Fruit fly (Drosophila melanogaster): ENCODE measurements around the gene Trx2.

Gene Trx2

dm6 chr2L:9576269-9576933, 36.6 kb upstream of the Trx2 start, which contains the start of gene Mtpalpha (continued):
- TF ChIP-seq oc (tag; optimal IDR thresholded peaks at IDR 0.05) (no peak), pfk (GFP tag; optimal IDR thresholded peaks at IDR 0.05) (no peak), CG12299 (tag; optimal IDR thresholded peaks at IDR 0.05) (no peak), grn (GFP tag; optimal IDR thresholded peaks at IDR 0.05) (no peak), CG9609 (GFP tag; optimal IDR thresholded peaks at IDR 0.05) (peak; percentile 13), CG17802 (tag; optimal IDR thresholded peaks at IDR 0.05) (no peak), pum (GFP tag; optimal IDR thresholded peaks at IDR 0.05) (peak; percentile 27), CG13123 (GFP tag; optimal IDR thresholded peaks at IDR 0.05) (no peak), Hr51 (GFP tag; optimal IDR thresholded peaks at IDR 0.05) (no peak), Elba2 (GFP tag; optimal IDR thresholded peaks at IDR 0.05) (peak; percentile 2), ems (GFP tag; optimal IDR thresholded peaks at IDR 0.05) (peak; percentile 16), hkb (optimal IDR thresholded peaks at IDR 0.05) (no peak), hkb (GFP tag; IDR thresholded peaks at IDR 0.05) (no peak), sqz (GFP tag; optimal IDR thresholded peaks at IDR 0.05) (peak; percentile 72), rib (GFP tag; IDR thresholded peaks at IDR 0.05) (peak; percentile 36; the same call in 1 of the 2 replicates), CG12391 (tag; optimal IDR thresholded peaks at IDR 0.05) (peak; percentile 44), Dref (GFP tag; IDR thresholded peaks at IDR 0.05) (no peak), Xbp1 (GFP tag; optimal IDR thresholded peaks at IDR 0.05) (peak; percentile 75), odd (GFP tag; optimal IDR thresholded peaks at IDR 0.05) (no peak), HLHmδ (GFP tag; optimal IDR thresholded peaks at IDR 0.05) (no peak), Sry-β (GFP tag; optimal IDR thresholded peaks at IDR 0.05) (no peak), ase (GFP tag; IDR thresholded peaks at IDR 0.05) (0 out of 3 replicates have a peak, but pooled peaks have one; percentile 22), pho (GFP tag; optimal IDR thresholded peaks at IDR 0.05) (no peak), dati (GFP tag; IDR thresholded peaks at IDR 0.05) (no peak), CG5953 (GFP tag; IDR thresholded peaks at IDR 0.05) (no peak), CG6683 (GFP tag; optimal IDR thresholded peaks at IDR 0.05) (no peak), Trl (optimal IDR thresholded peaks at IDR 0.05) (peak in 1 of 2 experiments; percentile 13), Trl (GFP tag; optimal IDR thresholded peaks at IDR 0.05) (peak; percentile 27), trh (GFP tag; optimal IDR thresholded peaks at IDR 0.05) (no peak), CG9817 (tag; optimal IDR thresholded peaks at IDR 0.05) (peak; percentile 46), CHES-1-like (GFP tag; optimal IDR thresholded peaks at IDR 0.05) (peak; percentile 23), Sox102F (GFP tag; optimal IDR thresholded peaks at IDR 0.05) (peak; percentile 48), CG17186 (GFP tag; optimal IDR thresholded peaks at IDR 0.05) (no peak), CG10543 (GFP tag; optimal IDR thresholded peaks at IDR 0.05) (no peak), sob (GFP tag; IDR thresholded peaks at IDR 0.05) (peak; percentile 39; the same call in 1 of the 2 replicates), CG8478 (optimal IDR thresholded peaks at IDR 0.05) (no peak), eyg (GFP tag; optimal IDR thresholded peaks at IDR 0.05) (no peak), gcm2 (GFP tag; optimal IDR thresholded peaks at IDR 0.05) (peak; percentile 2), vfl (GFP tag; optimal IDR thresholded peaks at IDR 0.05) (no peak), Hmr (GFP tag; optimal IDR thresholded peaks at IDR 0.05) (peak; percentile 74), CG15514 (GFP tag; optimal IDR thresholded peaks at IDR 0.05) (peak; percentile 0), CG10147 (GFP tag; optimal IDR thresholded peaks at IDR 0.05) (no peak), CG4404 (GFP tag; IDR thresholded peaks at IDR 0.05) (no peak; the same call in 1 of the 2 replicates), CG14050 (GFP tag; IDR thresholded peaks at IDR 0.05) (no peak), Hmx (GFP tag; optimal IDR thresholded peaks at IDR 0.05) (no peak), CG31365 (tag; optimal IDR thresholded peaks at IDR 0.05) (no peak), Hr39 (optimal IDR thresholded peaks at IDR 0.05) (no peak), fd3F (GFP tag; optimal IDR thresholded peaks at IDR 0.05) (no peak), Neu2 (GFP tag; optimal IDR thresholded peaks at IDR 0.05; ENCODE audit: borderline replicate concordance) (no peak), CG42726 (GFP tag; IDR thresholded peaks at IDR 0.05; ENCODE audit: partially characterized antibody) (0 out of 2 replicates have a peak, but pooled peaks have one; percentile 15), CG31441 (GFP tag; IDR thresholded peaks at IDR 0.05) (no peak)
